Worm (Caenorhabditis elegans): Measurements from ENCODE around the gene dnj-20.

DNA sequence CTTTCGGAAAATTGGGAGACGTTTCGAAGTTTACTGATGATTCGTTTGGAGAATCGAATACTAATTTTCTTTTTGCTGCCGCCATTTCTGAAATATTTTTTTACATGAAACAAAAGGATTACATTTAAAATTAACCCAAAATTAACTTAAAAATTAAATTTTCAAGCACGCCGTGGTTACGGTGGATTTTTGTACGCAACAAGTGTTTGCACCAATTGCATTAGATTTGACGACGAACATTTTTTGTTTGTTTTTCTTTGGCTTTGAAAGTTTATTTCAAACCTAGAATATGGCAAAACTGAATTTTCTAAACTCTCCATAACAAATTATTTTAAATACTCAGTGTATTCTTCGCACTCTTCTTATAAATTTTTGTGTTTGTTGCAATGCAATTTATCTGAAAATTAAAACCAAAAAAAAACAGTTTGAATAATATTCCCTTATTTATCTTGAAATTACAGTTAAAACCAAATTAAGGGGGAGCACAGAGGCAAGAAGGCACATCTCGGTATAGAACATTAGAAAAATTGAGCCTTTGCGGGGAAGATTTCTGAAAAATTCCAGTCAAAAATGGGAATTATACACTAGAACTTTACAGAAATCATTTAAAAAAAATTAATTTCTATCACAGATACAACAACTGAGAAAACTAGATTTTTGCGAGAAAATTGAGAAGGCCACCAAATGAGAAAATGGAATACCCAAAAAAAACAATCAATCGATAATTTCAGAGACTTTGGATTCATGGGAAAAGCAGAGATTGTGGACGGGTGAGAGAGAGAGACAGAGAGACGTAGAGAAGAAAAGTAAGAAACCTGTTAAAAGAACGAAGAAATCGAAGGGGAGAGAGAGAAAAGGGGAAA, 6.7 kb downstream of the dnj-20 start, which contains the start of gene hal-3:
- no peak for TF ChIP-seq unc-62 (GFP tag; optimal IDR thresholded peaks at IDR 0.05)
- TF ChIP-seq pha-4 (tag; optimal IDR thresholded peaks at IDR 0.05) = no peak
- no peak for TF ChIP-seq M03D4.4 (tag; optimal IDR thresholded peaks at IDR 0.05)
- no peak for TF ChIP-seq ztf-11 (tag; optimal IDR thresholded peaks at IDR 0.05)
- TF ChIP-seq mep-1 (tag; optimal IDR thresholded peaks at IDR 0.05) = no peak
- TF ChIP-seq ceh-39 (tag; optimal IDR thresholded peaks at IDR 0.05) = no peak
- no peak for TF ChIP-seq unc-120 (tag; optimal IDR thresholded peaks at IDR 0.05; ENCODE audit: poor library complexity, severe bottlenecking)
- TF ChIP-seq snpc-4 (tag; optimal IDR thresholded peaks at IDR 0.05) = no peak
- TF ChIP-seq nhr-12 (tag; optimal IDR thresholded peaks at IDR 0.05) = no peak
- TF ChIP-seq nhr-76 (tag; optimal IDR thresholded peaks at IDR 0.05) = no peak
- no peak for TF ChIP-seq ceh-83 (GFP tag; optimal IDR thresholded peaks at IDR 0.05)
- no peak for TF ChIP-seq nhr-28 (tag; optimal IDR thresholded peaks at IDR 0.05)
- TF ChIP-seq unc-39 (tag; optimal IDR thresholded peaks at IDR 0.05) = no peak
- no peak for TF ChIP-seq elt-1 (tag; optimal IDR thresholded peaks at IDR 0.05; ENCODE audit: borderline replicate concordance, insufficient read depth)
